Worm (Caenorhabditis elegans) whole organism, L2 larva: ENCODE results near the gene spl-1.

Experiments
- ZK546.5 ChIP-seq: sonication (generic microtip); optimal IDR thresholded peaks from 2 replicates; lab custom pipeline; 2017; ENCODE audit warnings: missing biosample characterization, missing genetic modification characterization
- ama-1 ChIP-seq: fragments of 150-350 bp; optimal IDR thresholded peaks from 2 replicates; lab custom pipeline; 2018; ENCODE audit warnings: inconsistent platforms
- crh-2 ChIP-seq: sonication (generic microtip); optimal IDR thresholded peaks from 2 replicates; lab custom pipeline; 2017; ENCODE audit warnings: missing biosample characterization, missing genetic modification characterization
- egl-27 ChIP-seq: sonication (generic microtip); optimal IDR thresholded peaks from 3 replicates; lab custom pipeline; 2017; ENCODE audit warnings: missing biosample characterization, missing genetic modification reagents, missing genetic modification characterization
- lsy-2 ChIP-seq, 2 experiments: fragments of 150-350 bp in 1 of 2; sonication (generic microtip) in 1 of 2; optimal IDR thresholded peaks; 2 replicates each; lab custom pipeline; 2014 to 2017; ENCODE audit warnings: missing biosample characterization in 2 of 2, missing genetic modification characterization in 2 of 2
- nhr-23 ChIP-seq: fragments of 150-350 bp; optimal IDR thresholded peaks from 2 replicates; lab custom pipeline; 2014; ENCODE audit warnings: missing biosample characterization, missing genetic modification reagents, missing genetic modification characterization
- nhr-237 ChIP-seq: fragments of 150-350 bp; optimal IDR thresholded peaks from 2 replicates; lab custom pipeline; 2014; ENCODE audit warnings: missing biosample characterization, missing genetic modification characterization
- nhr-25 ChIP-seq: fragments of 150-350 bp; sonication (generic microtip); optimal IDR thresholded peaks from 3 replicates; lab custom pipeline; 2014; ENCODE audit warnings: missing biosample characterization, missing genetic modification characterization
- nhr-77 ChIP-seq: fragments of 150-350 bp; optimal IDR thresholded peaks from 2 replicates; lab custom pipeline; 2014; ENCODE audit warnings: missing biosample characterization, missing genetic modification characterization

- no peak for TF ChIP-seq ama-1
- TF ChIP-seq nhr-25, result no peak
- TF ChIP-seq nhr-77 (tag; lab: Kevin White, UChicago), result no peak
- TF ChIP-seq egl-27 (tag; lab: Kevin White, UChicago), result no peak
- TF ChIP-seq ZK546.5 (tag; lab: Kevin White, UChicago), result no peak
- TF ChIP-seq nhr-237, result no peak
- no peak for TF ChIP-seq lsy-2 (tag; optimal IDR thresholded peaks at IDR 0.05; lab: Kevin White, UChicago)
- no peak for TF ChIP-seq crh-2
- no peak for TF ChIP-seq nhr-23
Observed at ce11 chrIV:378838-379237, 4.1 kb downstream of the spl-1 start.
